Fruit fly (Drosophila melanogaster): ENCODE data around the gene ssp3.

Gene ssp3

DNA sequence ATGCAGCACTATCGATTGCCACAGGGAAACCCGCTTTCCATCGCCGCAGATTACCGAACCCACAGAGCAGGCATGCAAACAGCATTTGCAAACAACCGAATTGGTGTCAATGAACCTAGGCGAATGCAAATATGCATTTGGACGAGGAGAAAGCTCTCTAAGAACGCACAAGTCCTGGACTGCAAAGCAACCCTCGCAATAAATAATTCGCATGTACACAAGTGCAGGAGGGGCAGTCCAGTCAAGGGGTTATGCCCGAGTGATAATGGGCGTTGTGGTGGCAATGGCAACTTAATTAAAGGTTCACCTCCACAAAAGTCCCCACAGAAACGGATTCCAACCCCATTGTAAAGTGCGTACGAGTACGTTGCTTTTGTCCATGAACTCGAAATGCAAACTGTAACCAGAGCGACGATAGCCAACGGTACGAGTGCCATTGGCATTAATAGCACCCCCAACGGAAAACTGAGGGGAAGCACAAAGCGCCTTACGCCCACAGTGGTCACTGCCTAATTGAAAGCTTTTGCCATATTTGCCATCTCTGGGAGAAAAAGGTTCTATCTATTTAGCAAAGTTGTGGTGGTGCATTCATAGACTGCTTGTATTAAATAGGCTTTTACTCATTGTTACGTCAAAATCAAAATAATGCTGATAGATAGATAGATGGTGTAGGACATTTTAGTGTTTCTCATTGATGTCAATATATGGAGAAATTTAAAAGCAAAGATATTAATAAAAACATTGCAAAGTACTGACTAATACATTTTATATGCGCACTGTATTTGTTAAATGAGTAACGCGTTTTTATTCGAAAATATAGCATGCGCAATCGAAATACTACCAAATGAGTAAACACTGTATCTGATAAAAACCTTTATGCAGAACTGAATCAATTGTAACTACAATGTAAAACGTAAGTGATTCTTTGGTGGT lies 39.3 kb upstream of the ssp3 start:
- TF ChIP-seq br (GFP tag; optimal IDR thresholded peaks at IDR 0.05) (peak; percentile 28), tai (GFP tag; optimal IDR thresholded peaks at IDR 0.05) (peak; percentile 23), lola (GFP tag; optimal IDR thresholded peaks at IDR 0.05) (no peak), N (GFP tag; optimal IDR thresholded peaks at IDR 0.05) (no peak), foxo (GFP tag; optimal IDR thresholded peaks at IDR 0.05) (peak in 1 of 2 experiments; percentile 19), Sp1 (GFP tag; optimal IDR thresholded peaks at IDR 0.05) (peak; percentile 4), HLH106 (tag; optimal IDR thresholded peaks at IDR 0.05) (peak; percentile 11), woc (GFP tag; optimal IDR thresholded peaks at IDR 0.05) (peak; percentile 14)

DNA sequence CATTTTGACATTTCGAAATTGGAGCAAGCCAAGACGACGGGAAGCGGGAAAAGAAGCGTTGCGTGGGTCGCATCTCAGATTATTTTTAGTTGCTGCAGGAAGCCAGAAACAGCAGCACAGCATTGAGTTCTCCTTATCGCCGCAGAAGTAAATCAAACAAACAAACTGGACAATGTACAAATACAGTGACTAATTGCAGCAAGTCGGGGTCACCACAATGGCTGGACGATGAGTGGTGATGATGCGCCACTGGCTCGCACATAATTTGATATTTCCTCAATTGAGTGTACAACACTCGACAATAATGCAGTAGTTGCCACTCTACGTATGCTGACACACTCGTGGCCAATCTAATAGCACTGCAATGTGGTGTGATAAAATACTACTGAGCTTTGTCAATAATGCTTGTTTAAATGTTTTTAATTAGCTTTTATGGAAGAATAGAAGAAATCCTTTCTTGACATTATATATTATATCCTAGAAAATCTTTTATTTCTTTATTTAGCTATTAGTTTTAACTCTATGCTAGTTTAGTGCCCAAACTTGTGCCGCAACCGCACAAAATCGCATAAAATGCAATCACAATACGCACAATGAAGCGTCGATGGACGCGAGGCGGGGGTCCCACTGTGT lies 38.3 kb upstream of the ssp3 start:
- TF ChIP-seq Jra (GFP tag; optimal IDR thresholded peaks at IDR 0.05): no peak
- TF ChIP-seq sv (GFP tag; optimal IDR thresholded peaks at IDR 0.05): no peak
- peak in 1 of 2 experiments; percentile 20 for TF ChIP-seq foxo (GFP tag; optimal IDR thresholded peaks at IDR 0.05)

dm6 chr2L:18981484-18981883 lies 37.7 kb upstream of the ssp3 start:
- TF ChIP-seq OdsH (GFP tag; optimal IDR thresholded peaks at IDR 0.05) (peak; percentile 45), usp (GFP tag; optimal IDR thresholded peaks at IDR 0.05) (no peak), HLH106 (tag; optimal IDR thresholded peaks at IDR 0.05) (no peak), Sp1 (GFP tag; optimal IDR thresholded peaks at IDR 0.05) (no peak), dmrt93B (GFP tag; optimal IDR thresholded peaks at IDR 0.05) (no peak), psq (GFP tag; optimal IDR thresholded peaks at IDR 0.05) (no peak), dsf (GFP tag; optimal IDR thresholded peaks at IDR 0.05; ENCODE audit: borderline replicate concordance) (no peak), h (GFP tag; optimal IDR thresholded peaks at IDR 0.05) (peak; percentile 41), Hr78 (GFP tag; optimal IDR thresholded peaks at IDR 0.05) (no peak), Jra (GFP tag; optimal IDR thresholded peaks at IDR 0.05) (peak; percentile 43), Hnf4 (GFP tag; optimal IDR thresholded peaks at IDR 0.05) (peak; percentile 66), GATAd (GFP tag; optimal IDR thresholded peaks at IDR 0.05) (no peak), Vsx2 (GFP tag; optimal IDR thresholded peaks at IDR 0.05; ENCODE audit: partially characterized antibody) (no peak), foxo (GFP tag; optimal IDR thresholded peaks at IDR 0.05) (peak in 1 of 2 experiments; percentile 17), sv (GFP tag; optimal IDR thresholded peaks at IDR 0.05) (no peak), CrebA (GFP tag; optimal IDR thresholded peaks at IDR 0.05; ENCODE audit: borderline replicate concordance) (no peak), Myc (optimal IDR thresholded peaks at IDR 0.05) (no peak), woc (GFP tag; optimal IDR thresholded peaks at IDR 0.05) (no peak), tai (GFP tag; optimal IDR thresholded peaks at IDR 0.05) (no peak), fru (GFP tag; optimal IDR thresholded peaks at IDR 0.05) (peak; percentile 21), lola (GFP tag; optimal IDR thresholded peaks at IDR 0.05) (no peak), CG9705 (GFP tag; optimal IDR thresholded peaks at IDR 0.05) (no peak), rgr (GFP tag; optimal IDR thresholded peaks at IDR 0.05) (peak; percentile 57), Dif (GFP tag; optimal IDR thresholded peaks at IDR 0.05; ENCODE audit: partially characterized antibody) (no peak), Dfd (GFP tag; optimal IDR thresholded peaks at IDR 0.05) (no peak), CG32264 (GFP tag; optimal IDR thresholded peaks at IDR 0.05) (no peak), brk (GFP tag; optimal IDR thresholded peaks at IDR 0.05) (peak; percentile 47), dl (GFP tag; optimal IDR thresholded peaks at IDR 0.05; ENCODE audit: insufficient read depth in 1 of 2, partially characterized antibody in 2 of 2) (no peak), ey (GFP tag; optimal IDR thresholded peaks at IDR 0.05) (no peak), Mio (GFP tag; optimal IDR thresholded peaks at IDR 0.05) (no peak), Hr83 (GFP tag; optimal IDR thresholded peaks at IDR 0.05; ENCODE audit: poor library complexity, severe bottlenecking) (peak; percentile 98), pan (optimal IDR thresholded peaks at IDR 0.05) (no peak), jim (GFP tag; optimal IDR thresholded peaks at IDR 0.05) (no peak), sage (GFP tag; optimal IDR thresholded peaks at IDR 0.05) (no peak), Abd-B (GFP tag; optimal IDR thresholded peaks at IDR 0.05) (no peak), N (GFP tag; optimal IDR thresholded peaks at IDR 0.05) (no peak), br (GFP tag; optimal IDR thresholded peaks at IDR 0.05) (peak; percentile 31), Rel (GFP tag; optimal IDR thresholded peaks at IDR 0.05) (no peak), Rel (tag; optimal IDR thresholded peaks at IDR 0.05) (no peak)

All from whole organism, wandering third instar larva.